Fruit fly (Drosophila melanogaster): ENCODE data around the gene GstD2.

GstD2 gene

DNA sequence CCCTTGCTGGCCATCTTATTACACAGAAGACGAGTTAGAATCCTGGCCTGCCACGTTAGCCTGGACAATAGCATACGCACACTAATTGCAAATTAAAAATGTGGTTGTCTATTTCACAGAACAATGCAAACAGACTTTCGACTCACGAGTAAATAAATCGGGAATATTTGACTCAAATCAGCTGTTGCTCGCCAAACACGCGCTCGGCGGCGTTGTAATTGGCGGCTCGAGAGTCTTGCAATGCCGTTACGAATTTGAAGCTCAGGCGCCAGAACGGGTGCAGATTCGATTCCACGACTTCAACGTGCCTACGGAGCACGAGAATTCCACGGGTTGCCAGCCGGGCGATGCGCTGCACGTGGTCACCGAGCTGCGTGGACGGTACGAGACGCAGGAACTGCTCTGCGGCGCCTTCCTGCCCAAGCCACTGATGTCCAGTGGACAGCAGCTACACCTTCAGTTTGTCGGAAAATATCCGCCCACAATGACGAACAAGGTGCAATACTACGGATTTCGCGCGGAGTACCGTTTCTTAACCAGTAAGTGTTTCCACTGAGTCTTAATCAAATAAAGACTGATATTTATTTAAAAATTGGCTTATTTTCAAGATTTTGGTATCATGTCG lies 30.0 kb downstream of the GstD2 start, which contains the start of gene DNAlig3 (continued):
- no peak for TF ChIP-seq Trl (optimal IDR thresholded peaks at IDR 0.05)
- no peak for TF ChIP-seq Trl (GFP tag; optimal IDR thresholded peaks at IDR 0.05)
- TF ChIP-seq CG14050 (GFP tag; IDR thresholded peaks at IDR 0.05) = no peak
- no peak for TF ChIP-seq CG6813 (GFP tag; optimal IDR thresholded peaks at IDR 0.05)
- TF ChIP-seq mam (GFP tag; optimal IDR thresholded peaks at IDR 0.05) = no peak
- TF ChIP-seq D19A (tag; optimal IDR thresholded peaks at IDR 0.05) = no peak
- no peak for TF ChIP-seq eve (GFP tag; optimal IDR thresholded peaks at IDR 0.05)
- TF ChIP-seq esg (GFP tag; conservative IDR thresholded peaks at IDR 0.05) = no peak
- TF ChIP-seq salm (tag; optimal IDR thresholded peaks at IDR 0.05) = no peak
- TF ChIP-seq CG17829 (tag; optimal IDR thresholded peaks at IDR 0.05) = no peak
- no peak for TF ChIP-seq dmrt99B (tag; optimal IDR thresholded peaks at IDR 0.05)
- no peak for TF ChIP-seq Dek (tag; optimal IDR thresholded peaks at IDR 0.05)
- TF ChIP-seq CG17912 (GFP tag; optimal IDR thresholded peaks at IDR 0.05) = no peak
- TF ChIP-seq CG9797 (GFP tag; optimal IDR thresholded peaks at IDR 0.05) = peak; percentile 17
- no peak for TF ChIP-seq CG7556 (GFP tag; optimal IDR thresholded peaks at IDR 0.05)
- no peak for TF ChIP-seq CG5245 (GFP tag; optimal IDR thresholded peaks at IDR 0.05)
- no peak for TF ChIP-seq Rx (GFP tag; IDR thresholded peaks at IDR 0.05)
- peak; percentile 77 for TF ChIP-seq CG17186 (GFP tag; optimal IDR thresholded peaks at IDR 0.05)
- TF ChIP-seq CG34376 (GFP tag; optimal IDR thresholded peaks at IDR 0.05) = peak; percentile 44
- TF ChIP-seq Tbp (GFP tag; optimal IDR thresholded peaks at IDR 0.05) = no peak
- no peak for TF ChIP-seq CG18011 (GFP tag; optimal IDR thresholded peaks at IDR 0.05)
- 0 out of 2 replicates have a peak, but pooled peaks have one; percentile 25 for TF ChIP-seq tna (GFP tag; IDR thresholded peaks at IDR 0.05; ENCODE audit: partially characterized antibody)
- TF ChIP-seq tin (GFP tag; optimal IDR thresholded peaks at IDR 0.05) = no peak
- TF ChIP-seq inv (GFP tag; IDR thresholded peaks at IDR 0.05; ENCODE audit: partially characterized antibody) = peak; percentile 25; the same call in 1 of the 2 replicates
- TF ChIP-seq CG13123 (GFP tag; optimal IDR thresholded peaks at IDR 0.05) = no peak
- no peak for TF ChIP-seq CG10462 (GFP tag; optimal IDR thresholded peaks at IDR 0.05)
- TF ChIP-seq Optix (GFP tag; IDR thresholded peaks at IDR 0.05) = no peak
- no peak for TF ChIP-seq CG7745 (tag; optimal IDR thresholded peaks at IDR 0.05)
- no peak for TF ChIP-seq Hr51 (GFP tag; optimal IDR thresholded peaks at IDR 0.05)
- peak; percentile 48 for TF ChIP-seq hbn (GFP tag; IDR thresholded peaks at IDR 0.05; ENCODE audit: partially characterized antibody)
- no peak for TF ChIP-seq Meics (GFP tag; optimal IDR thresholded peaks at IDR 0.05)
- TF ChIP-seq CG2116 (GFP tag; optimal IDR thresholded peaks at IDR 0.05) = peak; percentile 32
- no peak for TF ChIP-seq bab2 (GFP tag; optimal IDR thresholded peaks at IDR 0.05)
- TF ChIP-seq sens-2 (GFP tag; IDR thresholded peaks at IDR 0.05) = no peak
- TF ChIP-seq CG32772 (GFP tag; IDR thresholded peaks at IDR 0.05) = no peak
- no peak for TF ChIP-seq Doc2 (GFP tag; IDR thresholded peaks at IDR 0.05)
- no peak for TF ChIP-seq B-H2 (GFP tag; optimal IDR thresholded peaks at IDR 0.05)
- TF ChIP-seq CG12659 (GFP tag; optimal IDR thresholded peaks at IDR 0.05) = no peak
- no peak for TF ChIP-seq CG12236 (GFP tag; optimal IDR thresholded peaks at IDR 0.05)
- no peak for TF ChIP-seq Hey (tag; optimal IDR thresholded peaks at IDR 0.05)
- TF ChIP-seq Mad (GFP tag; optimal IDR thresholded peaks at IDR 0.05) = no peak
- no peak for TF ChIP-seq wek (GFP tag; optimal IDR thresholded peaks at IDR 0.05)
- TF ChIP-seq Ets65A (GFP tag) = no peak
- TF ChIP-seq ro (GFP tag; IDR thresholded peaks at IDR 0.05) = no peak
- no peak for TF ChIP-seq Sry-β (GFP tag; optimal IDR thresholded peaks at IDR 0.05)
- TF ChIP-seq dm (GFP tag; optimal IDR thresholded peaks at IDR 0.05) = peak; percentile 37
- no peak for TF ChIP-seq CG3995 (GFP tag; optimal IDR thresholded peaks at IDR 0.05)
- no peak for TF ChIP-seq Asciz (GFP tag; optimal IDR thresholded peaks at IDR 0.05)
- no peak for TF ChIP-seq Ets97D (GFP tag; optimal IDR thresholded peaks at IDR 0.05)
- TF ChIP-seq knrl (GFP tag; IDR thresholded peaks at IDR 0.05; ENCODE audit: partially characterized antibody) = 0 out of 3 replicates have a peak, but pooled peaks have one; percentile 28
- TF ChIP-seq tup (GFP tag; optimal IDR thresholded peaks at IDR 0.05) = no peak

All from whole organism, embryonic.